Fruit fly (Drosophila melanogaster) whole organism, wandering third instar larva: ENCODE data around the gene Muc12Ea.
A peak's percentile ranks its signal among the peaks of the same experiment; 100 is the strongest.

Experiments used
- CG32264 ChIP-seq: fragments of 200-800 bp; sonication (Bioruptor generic); optimal IDR thresholded peaks from 2 replicates; lab custom pipeline; 2016; ENCODE audit warnings: missing biosample characterization, missing genetic modification characterization
- Dfd ChIP-seq: fragments of >200 bp; optimal IDR thresholded peaks from 2 replicates; lab custom pipeline; 2017; ENCODE audit warnings: missing biosample characterization, missing genetic modification characterization
- Dif ChIP-seq: fragments of 200-275, 200-300 bp; sonication (Bioruptor generic); optimal IDR thresholded peaks from 2 replicates; lab custom pipeline; 2018; ENCODE audit warnings: missing biosample characterization, missing genetic modification characterization; ENCODE audit not compliant: partially characterized antibody
- GATAd ChIP-seq: sonication (Bioruptor generic); optimal IDR thresholded peaks from 2 replicates; lab custom pipeline; 2016; ENCODE audit warnings: missing biosample characterization, missing genetic modification characterization
- HLH106 ChIP-seq: fragments of 200-800 bp; optimal IDR thresholded peaks from 3 replicates; lab custom pipeline; 2019; ENCODE audit warnings: missing biosample characterization, mild to moderate bottlenecking, missing genetic modification characterization, moderate library complexity
- Hr78 ChIP-seq: fragments of >200 bp; optimal IDR thresholded peaks from 2 replicates; lab custom pipeline; 2017; ENCODE audit warnings: missing biosample characterization, missing genetic modification characterization
- Hr83 ChIP-seq: fragments of 200-300 bp; sonication (Bioruptor generic); optimal IDR thresholded peaks from 2 replicates; lab custom pipeline; 2016; ENCODE audit warnings: missing biosample characterization, mild to moderate bottlenecking, missing genetic modification characterization, moderate library complexity; ENCODE audit not compliant: poor library complexity, severe bottlenecking
- Jra ChIP-seq: sonication (Bioruptor generic); optimal IDR thresholded peaks from 2 replicates; lab custom pipeline; 2016; ENCODE audit warnings: missing biosample characterization, missing genetic modification characterization
- Myc ChIP-seq: fragments of >200 bp; optimal IDR thresholded peaks from 2 replicates; lab custom pipeline; 2017
- OdsH ChIP-seq: fragments of 200-800 bp; sonication (Bioruptor generic); optimal IDR thresholded peaks from 2 replicates; lab custom pipeline; 2016; ENCODE audit warnings: missing biosample characterization, mild to moderate bottlenecking, missing genetic modification characterization
- Rel ChIP-seq, 2 experiments: fragments of 200-800 bp; sonication (Bioruptor generic) in 1 of 2; optimal IDR thresholded peaks; 2 replicates in 1 of 2; 3 replicates in 1 of 2; lab custom pipeline; 2016 to 2019; ENCODE audit warnings: mild to moderate bottlenecking in 2 of 2, missing biosample characterization in 2 of 2, missing genetic modification characterization in 2 of 2, moderate library complexity in 1 of 2
- Sp1 ChIP-seq: fragments of 200-800 bp; sonication (Bioruptor generic); optimal IDR thresholded peaks from 3 replicates; lab custom pipeline; 2019; ENCODE audit warnings: missing biosample characterization, mild to moderate bottlenecking, missing genetic modification characterization, moderate library complexity
- br ChIP-seq: fragments of 200-800 bp; sonication (Bioruptor generic); optimal IDR thresholded peaks from 2 replicates; lab custom pipeline; 2016; ENCODE audit warnings: missing biosample characterization, missing genetic modification characterization
- dl ChIP-seq, 2 experiments: fragments of 175-275, 200-275 bp in 1 of 2; fragments of 200-275 bp in 1 of 2; sonication (Bioruptor generic); optimal IDR thresholded peaks; lab custom pipeline; 2018; ENCODE audit warnings: mild to moderate bottlenecking in 2 of 2, missing biosample characterization in 2 of 2, missing genetic modification characterization in 2 of 2, moderate library complexity in 2 of 2; ENCODE audit not compliant: partially characterized antibody in 2 of 2, insufficient read depth in 1 of 2
- dmrt93B ChIP-seq: fragments of 200-800 bp; sonication (Bioruptor generic); optimal IDR thresholded peaks from 2 replicates; lab custom pipeline; 2018; ENCODE audit warnings: missing biosample characterization, mild to moderate bottlenecking, missing genetic modification characterization
- dsf ChIP-seq: sonication (Bioruptor generic); optimal IDR thresholded peaks from 2 replicates; lab custom pipeline; 2016; ENCODE audit warnings: missing biosample characterization, missing genetic modification characterization, borderline replicate concordance
- ey ChIP-seq: fragments of 200-800 bp; sonication (Bioruptor generic); optimal IDR thresholded peaks from 2 replicates; lab custom pipeline; 2016; ENCODE audit warnings: missing biosample characterization, missing genetic modification characterization
- foxo ChIP-seq, 2 experiments: fragments of 200-800 bp; sonication (Bioruptor generic); optimal IDR thresholded peaks; 2 replicates in 1 of 2; 3 replicates in 1 of 2; lab custom pipeline; 2016 to 2017; ENCODE audit warnings: missing biosample characterization in 2 of 2, missing genetic modification characterization in 2 of 2
- h ChIP-seq: fragments of 200-800 bp; sonication (Bioruptor generic); optimal IDR thresholded peaks from 3 replicates; lab custom pipeline; 2016; ENCODE audit warnings: missing biosample characterization, mild to moderate bottlenecking, missing genetic modification characterization
- jim ChIP-seq: fragments of 175-275, 200-325 bp; sonication (Bioruptor generic); optimal IDR thresholded peaks from 2 replicates; lab custom pipeline; 2016; ENCODE audit warnings: missing biosample characterization, mild to moderate bottlenecking, missing genetic modification characterization
- lola ChIP-seq: fragments of >200 bp; optimal IDR thresholded peaks from 2 replicates; lab custom pipeline; 2017; ENCODE audit warnings: missing biosample characterization, missing genetic modification characterization
- pan ChIP-seq: fragments of >200 bp; optimal IDR thresholded peaks from 2 replicates; lab custom pipeline; 2017
- psq ChIP-seq: fragments of 200-800 bp; sonication (Bioruptor generic); optimal IDR thresholded peaks from 3 replicates; lab custom pipeline; 2017; ENCODE audit warnings: missing biosample characterization, mild to moderate bottlenecking, missing genetic modification characterization, moderate library complexity
- rgr ChIP-seq: fragments of 200-800 bp; sonication (Bioruptor generic); optimal IDR thresholded peaks from 3 replicates; lab custom pipeline; 2016; ENCODE audit warnings: missing biosample characterization, mild to moderate bottlenecking, missing genetic modification characterization
- sage ChIP-seq: fragments of 200-800 bp; sonication (Bioruptor generic); optimal IDR thresholded peaks from 2 replicates; lab custom pipeline; 2016; ENCODE audit warnings: missing biosample characterization, mild to moderate bottlenecking, missing genetic modification characterization
- sv ChIP-seq: fragments of 200-800 bp; sonication (Bioruptor generic); optimal IDR thresholded peaks from 3 replicates; lab custom pipeline; 2016; ENCODE audit warnings: missing biosample characterization, missing genetic modification characterization
- tai ChIP-seq: sonication (Bioruptor generic); optimal IDR thresholded peaks from 2 replicates; lab custom pipeline; 2016; ENCODE audit warnings: missing biosample characterization, missing genetic modification characterization
- usp ChIP-seq: fragments of >200 bp; optimal IDR thresholded peaks from 2 replicates; lab custom pipeline; 2017; ENCODE audit warnings: missing biosample characterization, missing genetic modification characterization
- woc ChIP-seq: sonication (Bioruptor generic); optimal IDR thresholded peaks from 2 replicates; lab custom pipeline; 2016; ENCODE audit warnings: missing biosample characterization, mild to moderate bottlenecking, missing genetic modification characterization

Muc12Ea gene

DNA sequence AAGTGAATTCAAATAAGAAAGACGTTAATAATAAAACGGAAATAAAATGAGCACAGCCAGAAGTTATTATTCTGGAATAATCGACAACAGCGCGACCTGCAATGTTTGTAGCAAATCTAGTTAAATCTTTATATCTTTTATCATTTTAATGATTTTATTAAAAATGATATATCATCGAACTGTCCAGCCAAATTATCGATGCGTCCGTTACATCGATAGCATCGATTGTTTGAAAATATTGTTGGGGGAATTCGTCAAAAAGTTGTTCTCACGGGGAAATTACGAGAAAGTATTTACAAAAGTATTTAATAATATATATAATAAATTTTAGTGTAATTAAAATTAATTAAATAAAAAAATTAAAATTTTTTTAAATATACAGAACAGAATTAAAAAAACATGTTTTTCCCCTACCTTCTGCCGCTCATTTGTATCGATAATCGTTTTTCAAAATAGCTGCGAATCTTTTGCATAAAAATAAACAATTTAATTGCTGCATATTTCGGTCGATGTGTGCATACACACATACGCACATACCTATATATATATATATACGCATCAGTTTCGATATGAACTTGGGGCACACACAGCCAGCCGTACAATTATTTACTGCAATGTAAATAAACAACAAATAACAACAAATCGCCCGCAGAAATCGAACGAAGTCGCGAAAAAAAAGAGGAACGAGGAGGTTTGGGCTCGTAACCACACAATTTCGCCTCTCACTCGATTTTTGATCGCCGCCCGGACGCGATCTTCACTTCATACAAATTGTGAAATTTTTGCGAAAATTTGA lies 34.4 kb upstream of the Muc12Ea start, which contains the start of gene CG32599:
CG32599 (plus strand) TSS at position 746 of the 796 bp plus-strand sequence.
- TF ChIP-seq Rel (GFP tag; optimal IDR thresholded peaks at IDR 0.05; lab: Kevin White, UChicago) (no peak), Rel (tag; optimal IDR thresholded peaks at IDR 0.05; lab: Kevin White, UChicago) (peak; percentile 54), OdsH (GFP tag; lab: Kevin White, UChicago) (no peak), Dfd (GFP tag; lab: Kevin White, UChicago) (no peak), Jra (no peak), CG32264 (GFP tag; lab: Kevin White, UChicago) (no peak), dmrt93B (no peak), Dif (no peak), foxo (GFP tag; optimal IDR thresholded peaks at IDR 0.05; lab: Kevin White, UChicago) (peak in 1 of 2 experiments; percentile 29), GATAd (GFP tag; lab: Kevin White, UChicago) (no peak), HLH106 (tag; lab: Kevin White, UChicago) (peak; percentile 29), rgr (GFP tag; lab: Kevin White, UChicago) (peak; percentile 12), Sp1 (GFP tag; lab: Kevin White, UChicago) (no peak)

DNA sequence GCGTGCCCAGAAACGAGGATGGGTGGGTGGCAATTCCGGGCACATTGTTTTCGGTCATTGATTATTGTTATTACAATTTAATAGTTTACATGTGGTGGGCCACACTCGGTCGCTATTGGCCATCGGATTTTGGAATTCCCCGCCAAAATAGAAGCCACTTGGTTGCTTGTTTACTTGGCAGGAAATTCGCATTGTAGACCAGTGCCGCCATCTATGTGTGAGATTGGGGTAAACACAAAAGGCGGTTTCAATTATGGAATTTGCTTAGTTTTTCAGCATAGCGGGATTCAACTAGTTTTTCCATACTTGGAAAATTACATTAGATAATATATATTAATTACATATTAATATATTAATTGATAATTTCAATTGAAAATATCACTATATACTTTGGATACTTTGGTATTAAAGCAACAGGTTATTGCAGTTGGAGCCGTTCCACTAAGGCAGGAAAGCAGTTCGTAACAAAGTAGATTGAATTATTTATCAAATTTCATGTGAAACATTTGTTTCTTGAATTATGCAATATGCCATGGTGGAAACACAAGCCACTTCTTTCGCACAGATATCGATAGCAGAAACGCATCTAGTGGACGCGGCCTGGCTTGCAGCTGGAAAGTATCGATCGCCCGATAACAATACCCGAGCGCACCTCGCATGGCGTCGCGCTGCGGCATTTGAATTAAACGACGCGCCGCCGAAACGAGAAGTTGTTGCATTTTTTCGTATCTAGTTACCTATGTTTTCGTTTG lies 30.3 kb upstream of the Muc12Ea start, which contains the start of gene mud:
mud (plus strand) TSS at position 698 of the 752 bp plus-strand sequence.
- TF ChIP-seq dsf (GFP tag; lab: Kevin White, UChicago) (no peak), HLH106 (tag; lab: Kevin White, UChicago) (peak; percentile 14), foxo (GFP tag; optimal IDR thresholded peaks at IDR 0.05; lab: Kevin White, UChicago) (peak in 1 of 2 experiments; percentile 14), woc (GFP tag; lab: Kevin White, UChicago) (peak; percentile 14)

DNA sequence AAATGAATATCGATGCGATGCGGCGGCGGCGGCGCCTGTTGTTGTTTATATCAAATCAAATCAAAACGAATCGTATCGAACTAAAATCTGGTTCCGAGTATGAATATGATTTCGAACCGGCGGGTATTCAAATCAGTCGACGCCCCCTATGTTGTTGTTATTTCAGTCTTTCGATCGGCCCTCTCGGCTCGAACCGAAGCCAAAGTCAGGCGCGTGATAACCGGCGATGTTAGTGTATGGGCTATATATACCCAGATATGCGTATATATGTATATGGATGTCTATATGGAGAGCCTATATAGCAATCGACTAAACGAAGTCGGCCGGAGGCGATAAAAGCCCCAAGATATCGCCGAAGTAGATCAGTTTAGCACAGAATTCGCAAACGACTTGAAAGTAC lies 16.7 kb upstream of the Muc12Ea start, which contains the start of the genes CG46317 and Tat:
CG46317 (plus strand) TSS at position 361 of the 400 bp plus-strand sequence.
Tat (plus strand) TSS at position 361 of the 400 bp plus-strand sequence.
- TF ChIP-seq GATAd (GFP tag; lab: Kevin White, UChicago) (no peak), ey (GFP tag; lab: Kevin White, UChicago) (no peak), sage (GFP tag; lab: Kevin White, UChicago) (no peak), sv (GFP tag; lab: Kevin White, UChicago) (no peak), Hr78 (GFP tag; lab: Kevin White, UChicago) (no peak), lola (GFP tag; lab: Kevin White, UChicago) (no peak), Dfd (GFP tag; lab: Kevin White, UChicago) (no peak), psq (GFP tag; lab: Kevin White, UChicago) (no peak), br (no peak)

DNA sequence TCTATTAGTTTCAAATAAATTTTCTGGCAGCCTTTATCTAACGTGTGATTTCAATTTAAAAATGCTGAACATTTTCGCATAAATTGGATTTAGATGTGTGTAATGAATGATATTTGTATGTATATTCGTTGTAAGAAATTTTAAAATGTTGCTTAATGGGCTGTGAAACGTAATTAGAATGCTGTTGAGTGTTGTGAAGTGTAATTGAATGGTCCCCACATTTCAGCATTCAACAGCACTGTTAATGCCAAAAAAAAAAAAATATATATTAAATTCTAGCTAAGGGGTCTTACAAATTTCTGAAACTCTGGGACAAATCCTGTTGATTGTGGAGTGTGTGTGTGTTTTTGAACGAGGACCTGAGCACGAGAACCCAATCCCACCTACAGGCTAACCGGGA lies 12.4 kb upstream of the Muc12Ea start:
- TF ChIP-seq HLH106 (tag; lab: Kevin White, UChicago) = no peak
- TF ChIP-seq jim (GFP tag; lab: Kevin White, UChicago) = no peak
- peak; percentile 11 for TF ChIP-seq Dfd (GFP tag; lab: Kevin White, UChicago)
- TF ChIP-seq, all 38 proteins: peak for 1

DNA sequence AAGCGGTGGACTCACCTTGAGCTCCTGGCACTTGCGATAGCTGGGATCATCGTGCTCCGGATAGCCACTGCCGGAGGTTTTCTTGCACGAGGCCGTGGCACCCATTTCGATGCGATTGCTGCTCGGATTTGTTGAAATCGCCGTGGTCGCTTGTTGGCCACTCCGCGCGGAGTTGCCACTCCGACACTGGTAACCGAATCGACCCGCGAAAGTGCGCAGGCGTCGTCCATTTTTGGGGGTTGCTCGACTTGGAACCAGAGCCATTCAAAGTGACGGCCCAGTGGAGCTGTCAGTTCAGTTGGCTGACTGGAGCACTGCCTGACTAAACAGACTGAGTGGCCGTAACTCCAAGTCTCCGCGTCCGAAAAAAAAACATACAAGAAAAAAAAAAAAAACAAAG lies 11.5 kb upstream of the Muc12Ea start, which contains the start of the genes CG13404 and na:
CG13404 (minus strand) TSS at position 176 of the 400 bp plus-strand sequence.
na (plus strand) TSS at position 293 of the 400 bp plus-strand sequence.
- TF ChIP-seq GATAd (GFP tag; lab: Kevin White, UChicago) (no peak), rgr (GFP tag; lab: Kevin White, UChicago) (no peak), Myc (lab: Kevin White, UChicago) (no peak), Hr83 (GFP tag; lab: Kevin White, UChicago) (no peak), dmrt93B (no peak), h (GFP tag; lab: Kevin White, UChicago) (no peak)
- TF ChIP-seq, all 38 proteins: peak for 0

DNA sequence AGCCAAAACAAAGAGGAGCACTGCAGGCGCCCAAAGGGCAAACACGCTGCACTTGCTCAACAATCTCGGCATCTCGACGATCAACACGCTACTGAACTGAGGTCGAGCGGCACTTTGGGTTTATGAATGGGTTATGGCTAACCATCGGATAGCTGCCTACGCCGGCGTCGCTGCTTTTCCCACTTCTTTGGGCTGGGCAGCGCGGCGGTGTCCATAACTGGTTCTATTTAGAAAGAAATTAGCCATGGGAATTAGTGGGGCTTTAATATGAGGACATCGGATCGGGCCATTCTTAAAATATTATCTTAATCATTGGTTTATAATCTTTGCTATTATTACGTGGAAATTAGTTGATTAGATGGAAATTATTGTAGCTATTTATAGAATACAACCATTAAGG lies 11.8 kb downstream of the Muc12Ea start, which contains the start of gene CG9400:
CG9400 (minus strand) TSS at position 101 of the 400 bp plus-strand sequence.
- TF ChIP-seq HLH106 (tag; lab: Kevin White, UChicago) (no peak), jim (GFP tag; lab: Kevin White, UChicago) (no peak), dl (GFP tag; optimal IDR thresholded peaks at IDR 0.05; lab: Kevin White, UChicago; ENCODE audit: insufficient read depth in 1 of 2, partially characterized antibody in 2 of 2) (no peak), CG32264 (GFP tag; lab: Kevin White, UChicago) (no peak), dmrt93B (no peak), tai (GFP tag; lab: Kevin White, UChicago) (no peak), usp (GFP tag; lab: Kevin White, UChicago) (no peak), br (no peak), woc (GFP tag; lab: Kevin White, UChicago) (no peak), Sp1 (GFP tag; lab: Kevin White, UChicago) (no peak), Dfd (GFP tag; lab: Kevin White, UChicago) (no peak), psq (GFP tag; lab: Kevin White, UChicago) (no peak), dsf (GFP tag; lab: Kevin White, UChicago) (no peak), ey (GFP tag; lab: Kevin White, UChicago) (no peak), Dif (no peak), foxo (GFP tag; optimal IDR thresholded peaks at IDR 0.05; lab: Kevin White, UChicago) (no peak), rgr (GFP tag; lab: Kevin White, UChicago) (no peak), sv (GFP tag; lab: Kevin White, UChicago) (no peak), pan (lab: Kevin White, UChicago) (no peak)
